Worm (Caenorhabditis elegans): ENCODE data around the gene F55D1.1.

Gene F55D1.1

DNA sequence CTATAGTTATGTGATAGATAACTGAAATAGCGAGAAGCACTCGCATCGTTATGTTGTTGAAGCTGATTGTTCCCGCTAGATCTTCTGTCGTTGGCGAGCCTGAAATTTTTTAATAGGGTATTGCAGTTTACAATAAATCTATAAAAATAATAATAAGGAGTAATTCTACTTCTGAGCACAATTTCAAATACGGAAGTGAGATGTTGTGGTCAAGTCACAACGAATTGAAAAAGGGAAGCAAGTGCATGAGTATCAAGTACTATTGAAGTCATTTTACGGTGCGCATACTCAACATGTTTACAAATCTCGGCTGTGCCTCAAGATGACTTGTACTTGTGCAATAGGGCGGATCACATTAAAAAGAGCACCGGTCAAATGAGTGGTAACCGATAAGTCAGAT lies 48.8 kb downstream of the F55D1.1 start, which contains the start of gene lgx-1:
Gene lgx-1, minus strand, starts transcription at position 101 of the 400 bp plus-strand sequence.
- no peak for TF ChIP-seq flh-1 (GFP tag; optimal IDR thresholded peaks at IDR 0.05)
- no peak for TF ChIP-seq ztf-11 (tag; optimal IDR thresholded peaks at IDR 0.05)
- TF ChIP-seq ces-1 (GFP tag; optimal IDR thresholded peaks at IDR 0.05) = no peak
- TF ChIP-seq lin-13 (tag; optimal IDR thresholded peaks at IDR 0.05) = no peak
- TF ChIP-seq nhr-28 (tag; optimal IDR thresholded peaks at IDR 0.05) = no peak
- no peak for TF ChIP-seq snpc-4 (tag; optimal IDR thresholded peaks at IDR 0.05)
- TF ChIP-seq ceh-39 (tag; optimal IDR thresholded peaks at IDR 0.05) = no peak
- TF ChIP-seq elt-3 (tag; optimal IDR thresholded peaks at IDR 0.05) = no peak
- no peak for TF ChIP-seq ceh-43 (GFP tag; optimal IDR thresholded peaks at IDR 0.05)
- TF ChIP-seq elt-1 (tag; optimal IDR thresholded peaks at IDR 0.05; ENCODE audit: borderline replicate concordance, insufficient read depth) = no peak
- TF ChIP-seq bed-3 (GFP tag; optimal IDR thresholded peaks at IDR 0.05) = no peak
- no peak for TF ChIP-seq nhr-12 (tag; optimal IDR thresholded peaks at IDR 0.05)
- no peak for TF ChIP-seq blmp-1 (tag; optimal IDR thresholded peaks at IDR 0.05)
- no peak for TF ChIP-seq tbx-8 (GFP tag; optimal IDR thresholded peaks at IDR 0.05)
- no peak for TF ChIP-seq lsy-2 (tag; optimal IDR thresholded peaks at IDR 0.05)
- TF ChIP-seq M03D4.4 (tag; optimal IDR thresholded peaks at IDR 0.05) = no peak
- no peak for TF ChIP-seq sptf-1 (tag; optimal IDR thresholded peaks at IDR 0.05)
- no peak for TF ChIP-seq nhr-237 (tag; optimal IDR thresholded peaks at IDR 0.05)
- TF ChIP-seq mls-2 (tag; optimal IDR thresholded peaks at IDR 0.05) = no peak
